Fruit fly (Drosophila melanogaster) whole organism, embryonic: ENCODE data around the gene CG17349.

ENCODE experiments used
- Abd-B ChIP-seq: fragments of 200-800 bp; sonication (Bioruptor generic); optimal IDR thresholded peaks from 2 replicates; lab custom pipeline; 2018; ENCODE audit warnings: missing biosample characterization, mild to moderate bottlenecking, missing genetic modification characterization, moderate library complexity
- B-H1 ChIP-seq: fragments of 200-800 bp; sonication (Bioruptor generic); IDR thresholded peaks from 3 replicates; pipeline ENCODE4 v1.3.6; 2022; ENCODE audit warnings: missing biosample characterization, missing genetic modification characterization
- CG10274 ChIP-seq: fragments of 200-800 bp; sonication (Bioruptor generic); optimal IDR thresholded peaks from 3 replicates; lab custom pipeline; 2017; ENCODE audit warnings: missing biosample characterization, mild to moderate bottlenecking, missing genetic modification characterization
- CG10654 ChIP-seq: fragments of 200-800 bp; sonication (Bioruptor generic); optimal IDR thresholded peaks from 2 replicates; lab custom pipeline; 2016; ENCODE audit warnings: missing biosample characterization, missing genetic modification characterization
- CG11504 ChIP-seq: fragments of 200-800 bp; sonication (Bioruptor generic); optimal IDR thresholded peaks from 3 replicates; lab custom pipeline; 2019; ENCODE audit warnings: missing biosample characterization, mild to moderate bottlenecking, missing genetic modification characterization, moderate library complexity
- CG12155 ChIP-seq: fragments of 200-800 bp; sonication (Bioruptor generic); optimal IDR thresholded peaks from 3 replicates; lab custom pipeline; 2016; ENCODE audit warnings: missing biosample characterization, missing genetic modification characterization
- CG1233 ChIP-seq: fragments of 200-800 bp; sonication (Bioruptor generic); optimal IDR thresholded peaks from 4 replicates; lab custom pipeline; 2018; ENCODE audit warnings: missing biosample characterization, mild to moderate bottlenecking, missing genetic modification characterization
- CG12769 ChIP-seq: fragments of 200-800 bp; sonication (Bioruptor generic); optimal IDR thresholded peaks from 2 replicates; lab custom pipeline; 2019; ENCODE audit warnings: missing biosample characterization, mild to moderate bottlenecking, missing genetic modification characterization, moderate library complexity
- CG13123 ChIP-seq: fragments of 200-800 bp; sonication (Bioruptor generic); optimal IDR thresholded peaks from 2 replicates; lab custom pipeline; 2016; ENCODE audit warnings: missing biosample characterization, missing genetic modification characterization
- CG15479 ChIP-seq: fragments of 200-800 bp; sonication (Bioruptor generic); optimal IDR thresholded peaks from 3 replicates; lab custom pipeline; 2019; ENCODE audit warnings: missing biosample characterization, mild to moderate bottlenecking, missing genetic modification characterization, moderate library complexity
- CG15696 ChIP-seq: fragments of 200-800 bp; sonication (Bioruptor generic); optimal IDR thresholded peaks from 2 replicates; lab custom pipeline; 2019; ENCODE audit warnings: missing biosample characterization, mild to moderate bottlenecking, missing genetic modification characterization, moderate library complexity
- CG16779 ChIP-seq: fragments of 200-800 bp; sonication (Bioruptor generic); IDR thresholded peaks from 2 replicates; pipeline ENCODE4 v1.3.6; 2022; ENCODE audit warnings: missing biosample characterization, missing genetic modification characterization
- CG17568 ChIP-seq: fragments of 200-800 bp; sonication (Bioruptor generic); optimal IDR thresholded peaks from 2 replicates; lab custom pipeline; 2018; ENCODE audit warnings: missing biosample characterization, mild to moderate bottlenecking, missing genetic modification characterization, moderate library complexity
- CG17802 ChIP-seq: fragments of 200-800 bp; sonication (Bioruptor generic); optimal IDR thresholded peaks from 2 replicates; lab custom pipeline; 2018; ENCODE audit warnings: missing biosample characterization, mild to moderate bottlenecking, missing genetic modification characterization, moderate library complexity
- CG18262 ChIP-seq: fragments of 200-800 bp; optimal IDR thresholded peaks from 3 replicates; lab custom pipeline; 2019; ENCODE audit warnings: missing biosample characterization, mild to moderate bottlenecking, missing genetic modification characterization, moderate library complexity
- CG18599 ChIP-seq: fragments of 200-800 bp; sonication (Bioruptor generic); optimal IDR thresholded peaks from 3 replicates; lab custom pipeline; 2017; ENCODE audit warnings: missing biosample characterization, missing genetic modification characterization, mild to moderate bottlenecking, moderate library complexity, missing genetic modification reagents
- CG2116 ChIP-seq: fragments of 200-800 bp; sonication (Bioruptor generic); optimal IDR thresholded peaks from 3 replicates; lab custom pipeline; 2018; ENCODE audit warnings: missing biosample characterization, mild to moderate bottlenecking, missing genetic modification characterization
- CG2202 ChIP-seq: fragments of 200-800 bp; sonication (Bioruptor generic); optimal IDR thresholded peaks from 2 replicates; lab custom pipeline; 2018; ENCODE audit warnings: missing biosample characterization, mild to moderate bottlenecking, missing genetic modification characterization
- CG3163 ChIP-seq: fragments of 200-800 bp; sonication (Bioruptor generic); optimal IDR thresholded peaks from 3 replicates; lab custom pipeline; 2016; ENCODE audit warnings: missing biosample characterization, missing genetic modification characterization
- CG33213 ChIP-seq: fragments of 200-800 bp; sonication (Bioruptor generic); optimal IDR thresholded peaks from 3 replicates; lab custom pipeline; 2016; ENCODE audit warnings: missing biosample characterization, missing genetic modification characterization
- CG33557 ChIP-seq: fragments of 200-800 bp; sonication (Bioruptor generic); optimal IDR thresholded peaks from 2 replicates; lab custom pipeline; 2019; ENCODE audit warnings: missing biosample characterization, mild to moderate bottlenecking, missing genetic modification characterization, moderate library complexity
- CG3407 ChIP-seq: fragments of 200-800 bp; sonication (Bioruptor generic); optimal IDR thresholded peaks from 2 replicates; lab custom pipeline; 2018; ENCODE audit warnings: missing biosample characterization, mild to moderate bottlenecking, missing genetic modification characterization
- CG4424 ChIP-seq: fragments of 200-800 bp; sonication (Bioruptor generic); optimal IDR thresholded peaks from 3 replicates; lab custom pipeline; 2016; ENCODE audit warnings: missing biosample characterization, missing genetic modification characterization
- CG4854 ChIP-seq: fragments of 200-800 bp; sonication (Bioruptor generic); optimal IDR thresholded peaks from 2 replicates; lab custom pipeline; 2016; ENCODE audit warnings: missing biosample characterization, missing genetic modification characterization, inconsistent platforms
- CG6791 ChIP-seq: fragments of 200-800 bp; sonication (Bioruptor generic); IDR thresholded peaks from 3 replicates; pipeline ENCODE4 v1.3.6; 2022; ENCODE audit warnings: missing biosample characterization, missing genetic modification characterization; ENCODE audit not compliant: partially characterized antibody
- CG7987 ChIP-seq: fragments of 200-800 bp; sonication (Bioruptor generic); optimal IDR thresholded peaks from 2 replicates; lab custom pipeline; 2018; ENCODE audit warnings: missing biosample characterization, mild to moderate bottlenecking, missing genetic modification characterization, moderate library complexity
- CG8944 ChIP-seq: fragments of 200-800 bp; sonication (Bioruptor generic); optimal IDR thresholded peaks from 3 replicates; lab custom pipeline; 2016; ENCODE audit warnings: missing biosample characterization, missing genetic modification characterization
- CG9876 ChIP-seq: fragments of 200-800 bp; sonication (Bioruptor generic); optimal IDR thresholded peaks from 2 replicates; lab custom pipeline; 2016; ENCODE audit warnings: missing biosample characterization, missing genetic modification characterization
- D19A ChIP-seq: fragments of 200-800 bp; optimal IDR thresholded peaks from 3 replicates; lab custom pipeline; 2019; ENCODE audit warnings: missing biosample characterization, mild to moderate bottlenecking, missing genetic modification characterization, moderate library complexity
- Elba2 ChIP-seq: fragments of 200-800 bp; sonication (Bioruptor generic); optimal IDR thresholded peaks from 3 replicates; lab custom pipeline; 2016; ENCODE audit warnings: missing biosample characterization, missing genetic modification characterization
- Fer2 ChIP-seq: fragments of 200-800 bp; sonication (Bioruptor generic); optimal IDR thresholded peaks from 2 replicates; lab custom pipeline; 2018; ENCODE audit warnings: missing biosample characterization, mild to moderate bottlenecking, missing genetic modification characterization, moderate library complexity
- Hmr ChIP-seq: fragments of 200-800 bp; sonication (Bioruptor generic); optimal IDR thresholded peaks from 3 replicates; lab custom pipeline; 2017; ENCODE audit warnings: mild to moderate bottlenecking, missing biosample characterization, missing genetic modification reagents, missing genetic modification characterization
- Lim3 ChIP-seq: fragments of 200-800 bp; sonication (Bioruptor generic); IDR thresholded peaks from 2 replicates; pipeline ENCODE4 v1.3.6; 2022; ENCODE audit warnings: missing biosample characterization, missing genetic modification characterization
- Ravus ChIP-seq: fragments of 200-800 bp; sonication (Bioruptor generic); IDR thresholded peaks from 2 replicates; pipeline ENCODE4 v1.3.6; 2022; ENCODE audit warnings: missing biosample characterization, missing genetic modification characterization
- Rfx ChIP-seq: fragments of 200-800 bp; sonication (Bioruptor generic); IDR thresholded peaks from 2 replicates; pipeline ENCODE4 v1.3.6; 2022; ENCODE audit warnings: missing biosample characterization, missing genetic modification characterization
- Xrp1 ChIP-seq: fragments of 200-800 bp; sonication (Bioruptor generic); IDR thresholded peaks from 2 replicates; pipeline ENCODE4 v1.3.6; 2022; ENCODE audit warnings: missing biosample characterization, missing genetic modification characterization
- corto ChIP-seq: fragments of 200-800 bp; sonication (Bioruptor generic); optimal IDR thresholded peaks from 2 replicates; lab custom pipeline; 2016; ENCODE audit warnings: missing biosample characterization, mild to moderate bottlenecking, missing genetic modification characterization, moderate library complexity
- crc ChIP-seq: fragments of 200-800 bp; sonication (Bioruptor generic); optimal IDR thresholded peaks from 2 replicates; lab custom pipeline; 2016; ENCODE audit warnings: missing biosample characterization, missing genetic modification characterization
- crp ChIP-seq, 2 experiments: fragments of 200-800 bp; sonication (Bioruptor generic); optimal IDR thresholded peaks; 2 replicates in 1 of 2; 3 replicates in 1 of 2; lab custom pipeline; 2017; ENCODE audit warnings: missing biosample characterization in 2 of 2, missing genetic modification characterization in 2 of 2, mild to moderate bottlenecking in 1 of 2, moderate library complexity in 1 of 2
- dysf ChIP-seq: fragments of 200-800 bp; sonication (Bioruptor generic); IDR thresholded peaks from 3 replicates; pipeline ENCODE4 v1.3.6; 2022; ENCODE audit warnings: missing biosample characterization, missing genetic modification characterization
- h ChIP-seq: fragments of >200 bp; optimal IDR thresholded peaks from 2 replicates; lab custom pipeline; 2017
- kni ChIP-seq: fragments of 200-800 bp; sonication (Bioruptor generic); optimal IDR thresholded peaks from 3 replicates; lab custom pipeline; 2017; ENCODE audit warnings: mild to moderate bottlenecking, missing biosample characterization, missing genetic modification reagents, missing genetic modification characterization
- maf-S ChIP-seq: fragments of 200-800 bp; sonication (Bioruptor generic); optimal IDR thresholded peaks from 2 replicates; lab custom pipeline; 2016; ENCODE audit warnings: missing biosample characterization, missing genetic modification characterization
- odd ChIP-seq: fragments of 200-800 bp; sonication (Bioruptor generic); optimal IDR thresholded peaks from 2 replicates; lab custom pipeline; 2017; ENCODE audit warnings: missing biosample characterization, mild to moderate bottlenecking, missing genetic modification characterization
- p53 ChIP-seq: fragments of 200-800 bp; sonication (Bioruptor generic); optimal IDR thresholded peaks from 2 replicates; lab custom pipeline; 2016; ENCODE audit warnings: missing biosample characterization, missing genetic modification characterization
- psq ChIP-seq: fragments of 200-800 bp; sonication (Bioruptor generic); optimal IDR thresholded peaks from 2 replicates; lab custom pipeline; 2017; ENCODE audit warnings: missing biosample characterization, missing genetic modification characterization
- pum ChIP-seq: fragments of 200-800 bp; sonication (Bioruptor generic); optimal IDR thresholded peaks from 2 replicates; lab custom pipeline; 2016; ENCODE audit warnings: missing biosample characterization, missing genetic modification characterization
- ro ChIP-seq: fragments of 200-800 bp; sonication (Bioruptor generic); IDR thresholded peaks from 2 replicates; pipeline ENCODE4 v1.3.6; 2022; ENCODE audit warnings: missing biosample characterization, missing genetic modification characterization
- run ChIP-seq: fragments of 200-800 bp; sonication (Bioruptor generic); optimal IDR thresholded peaks from 3 replicates; lab custom pipeline; 2018; ENCODE audit warnings: missing biosample characterization, mild to moderate bottlenecking, missing genetic modification characterization
- stwl ChIP-seq: fragments of 200-800 bp; sonication (Bioruptor generic); optimal IDR thresholded peaks from 3 replicates; lab custom pipeline; 2018; ENCODE audit warnings: missing biosample characterization, mild to moderate bottlenecking, missing genetic modification characterization, moderate library complexity
- tin ChIP-seq: fragments of 200-800 bp; sonication (Bioruptor generic); optimal IDR thresholded peaks from 3 replicates; lab custom pipeline; 2016; ENCODE audit warnings: missing biosample characterization, missing genetic modification characterization
- z ChIP-seq: fragments of 200-800 bp; sonication (Bioruptor generic); IDR thresholded peaks from 3 replicates; pipeline ENCODE4 v1.3.6; 2022; ENCODE audit warnings: missing biosample characterization, missing genetic modification characterization

CG17349 gene

DNA sequence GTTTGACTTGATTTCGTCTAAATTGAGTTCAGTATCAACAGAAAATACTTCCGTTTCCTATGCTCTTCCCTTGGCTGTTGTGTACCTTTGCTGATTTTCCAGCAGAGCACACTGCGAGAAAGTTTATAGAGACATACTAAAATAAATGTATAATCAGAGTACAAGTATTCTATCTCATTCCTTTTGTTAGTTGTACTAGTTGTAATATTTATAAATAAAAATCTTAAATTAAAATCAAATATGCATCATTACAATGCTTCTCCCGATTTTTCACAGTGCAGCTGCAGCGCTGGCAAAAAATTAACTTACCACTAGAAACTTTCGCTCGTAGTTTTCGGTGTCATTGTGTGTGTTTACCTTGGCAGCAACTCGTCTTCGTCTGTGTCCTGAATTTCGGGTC is 35.2 kb upstream of the CG17349 start (continued):
- TF ChIP-seq CG18262 (tag; lab: Kevin White, UChicago) (peak; percentile 77), tin (GFP tag; lab: Kevin White, UChicago) (peak; percentile 24), Xrp1 (GFP tag; lab: Robert Waterston, UW) (peak; percentile 82), CG4854 (GFP tag; lab: Kevin White, UChicago) (no peak), p53 (GFP tag; lab: Kevin White, UChicago) (no peak), CG17802 (tag; lab: Kevin White, UChicago) (no peak), crp (GFP tag; optimal IDR thresholded peaks at IDR 0.05; lab: Kevin White, UChicago) (no peak), odd (GFP tag; lab: Kevin White, UChicago) (peak; percentile 31), CG15696 (tag; lab: Kevin White, UChicago) (peak; percentile 77), CG2202 (tag; lab: Kevin White, UChicago) (peak; percentile 47), CG13123 (GFP tag; lab: Kevin White, UChicago) (no peak), crc (no peak), ro (no peak), CG33213 (GFP tag; lab: Kevin White, UChicago) (no peak), CG9876 (GFP tag; lab: Kevin White, UChicago) (no peak), z (GFP tag; lab: Robert Waterston, UW) (no peak), CG10654 (GFP tag; lab: Kevin White, UChicago) (no peak), CG11504 (tag; lab: Kevin White, UChicago) (peak; percentile 62), CG4424 (GFP tag; lab: Kevin White, UChicago) (peak; percentile 62), Rfx (GFP tag; lab: Robert Waterston, UW) (peak; percentile 44), Abd-B (peak; percentile 2), CG12155 (GFP tag; lab: Kevin White, UChicago) (peak; percentile 42), CG8944 (GFP tag; lab: Kevin White, UChicago) (peak; percentile 34), dysf (GFP tag; lab: Robert Waterston, UW) (peak; percentile 58; the same call in 2 of the 3 replicates), Elba2 (GFP tag; lab: Kevin White, UChicago) (peak; percentile 39), Lim3 (GFP tag; lab: Robert Waterston, UW) (no peak), D19A (tag; lab: Kevin White, UChicago) (peak; percentile 57), B-H1 (GFP tag; lab: Robert Waterston, UW) (peak; percentile 42; the same call in 2 of the 3 replicates), Hmr (GFP tag; lab: Kevin White, UChicago) (peak; percentile 69), Fer2 (no peak), CG1233 (peak; percentile 47), pum (GFP tag; lab: Kevin White, UChicago) (peak; percentile 30), CG6791 (GFP tag; lab: Robert Waterston, UW) (no peak), CG17568 (GFP tag; lab: Kevin White, UChicago) (peak; percentile 47), maf-S (GFP tag; lab: Kevin White, UChicago) (no peak), CG3163 (no peak), kni (GFP tag; lab: Kevin White, UChicago) (no peak), CG12769 (tag; lab: Kevin White, UChicago) (no peak), CG33557 (peak; percentile 4), CG15479 (GFP tag; lab: Kevin White, UChicago) (no peak), CG3407 (GFP tag; lab: Kevin White, UChicago) (peak; percentile 31), CG18599 (GFP tag; lab: Kevin White, UChicago) (peak; percentile 85), stwl (tag; lab: Kevin White, UChicago) (no peak), CG16779 (GFP tag; lab: Robert Waterston, UW) (no peak), psq (GFP tag; lab: Kevin White, UChicago) (no peak), corto (no peak), run (no peak), Ravus (GFP tag; lab: Robert Waterston, UW) (peak; percentile 43), CG10274 (GFP tag; lab: Kevin White, UChicago) (no peak), CG7987 (no peak), CG2116 (GFP tag; lab: Kevin White, UChicago) (peak; percentile 13), h (lab: Kevin White, UChicago) (no peak)
